Worm (Caenorhabditis elegans) whole organism, young adult: ENCODE measurements around the gene ZK938.10.

ENCODE experiments used
- ceh-100 ChIP-seq: fragments of 200-800 bp; sonication (Bioruptor generic); IDR thresholded peaks from 2 replicates; pipeline ENCODE4 v1.3.6; 2022; ENCODE audit warnings: missing genetic modification reagents, missing genetic modification characterization, missing compliant biosample characterization
- egrh-3 ChIP-seq: fragments of 200-800 bp; sonication (Bioruptor generic); IDR thresholded peaks from 2 replicates; pipeline ENCODE4 v1.3.6; 2022; ENCODE audit warnings: missing genetic modification reagents, missing genetic modification characterization, missing compliant biosample characterization
- pha-4 ChIP-seq: fragments of 150-350 bp; sonication (generic microtip); optimal IDR thresholded peaks from 2 replicates; lab custom pipeline; 2014; ENCODE audit warnings: missing biosample characterization, missing genetic modification reagents, missing genetic modification characterization
- sea-2 ChIP-seq: fragments of 200-800 bp; sonication (Bioruptor generic); IDR thresholded peaks from 2 replicates; pipeline ENCODE4 v1.3.6; 2022; ENCODE audit warnings: missing genetic modification characterization, missing compliant biosample characterization
- snpc-4 ChIP-seq, 5 experiments: fragments of 150-350 bp in 1 of 5; sonication (generic microtip) in 4 of 5; optimal IDR thresholded peaks; 2 replicates each; lab custom pipeline; 2014 to 2018; ENCODE audit warnings: missing genetic modification characterization in 5 of 5, missing biosample characterization in 3 of 5, antibody characterized with exemption in 2 of 5, mild to moderate bottlenecking in 2 of 5, missing compliant biosample characterization in 2 of 5, missing genotype in 2 of 5, moderate library complexity in 2 of 5, missing genetic modification reagents in 1 of 5
- unc-62 ChIP-seq: fragments of 150-350 bp; optimal IDR thresholded peaks from 2 replicates; lab custom pipeline; 2014; ENCODE audit warnings: missing biosample characterization, missing genetic modification reagents, missing genetic modification characterization

ce11 chrII:9845239-9845638 is 5.6 kb downstream of the ZK938.10 start, which contains the start of gene chil-9:
- TF ChIP-seq pha-4 (tag; lab: Kevin White, UChicago) = no peak
- TF ChIP-seq snpc-4 (GFP tag; optimal IDR thresholded peaks at IDR 0.05; lab: Kevin White, UChicago) = no peak
- no peak for TF ChIP-seq snpc-4 (tag; optimal IDR thresholded peaks at IDR 0.05; lab: Kevin White, UChicago)
- TF ChIP-seq sea-2 (GFP tag; lab: Robert Waterston, UW) = no peak
- TF ChIP-seq egrh-3 (GFP tag; lab: Robert Waterston, UW) = no peak
- no peak for TF ChIP-seq ceh-100 (GFP tag; lab: Robert Waterston, UW)
- no peak for TF ChIP-seq unc-62 (GFP tag; lab: Kevin White, UChicago)
